Fruit fly (Drosophila melanogaster): Measurements from ENCODE around the gene CG5439.

dm6 chr2L:13206077-13206668 is 29.2 kb downstream of the CG5439 start:
- TF ChIP-seq gsb (GFP tag; IDR thresholded peaks at IDR 0.05) (no peak), CG43689 (GFP tag; IDR thresholded peaks at IDR 0.05) (no peak), Opbp (GFP tag; IDR thresholded peaks at IDR 0.05; ENCODE audit: partially characterized antibody) (no peak), CG4328 (GFP tag; optimal IDR thresholded peaks at IDR 0.05) (peak; percentile 21), Chrac-16 (GFP tag; optimal IDR thresholded peaks at IDR 0.05) (no peak), CG11560 (tag; IDR thresholded peaks at IDR 0.05) (no peak), CG12659 (GFP tag; optimal IDR thresholded peaks at IDR 0.05) (no peak), CG10979 (tag; optimal IDR thresholded peaks at IDR 0.05) (no peak), CG15696 (tag; optimal IDR thresholded peaks at IDR 0.05) (no peak), Abd-B (GFP tag; optimal IDR thresholded peaks at IDR 0.05) (no peak), pzg (GFP tag; optimal IDR thresholded peaks at IDR 0.05) (no peak)
